Worm (Caenorhabditis elegans) whole organism, midembryonic: ENCODE data around the gene F53A3.1.

Experiments
- T22C8.4 ChIP-seq: fragments of 200-800 bp; sonication (Bioruptor generic); IDR thresholded peaks from 2 replicates; pipeline ENCODE4 v1.3.6; 2022; ENCODE audit warnings: missing genetic modification characterization, missing compliant biosample characterization
- cog-1 ChIP-seq: sonication (generic microtip); optimal IDR thresholded peaks from 2 replicates; lab custom pipeline; 2016; ENCODE audit warnings: missing genetic modification characterization, missing compliant biosample characterization
- flt-1 ChIP-seq: fragments of 200-800 bp; sonication (Bioruptor generic); IDR thresholded peaks from 2 replicates; pipeline ENCODE4 v1.3.6; 2022; ENCODE audit warnings: missing genetic modification characterization, missing compliant biosample characterization
- klf-2 ChIP-seq: fragments of 200-800 bp; sonication (Bioruptor generic); conservative IDR thresholded peaks from 2 replicates; pipeline ENCODE4 v1.3.6; 2022; ENCODE audit warnings: missing genetic modification reagents, missing genetic modification characterization, missing compliant biosample characterization
- med-1 ChIP-seq: sonication (generic microtip); optimal IDR thresholded peaks from 2 replicates; lab custom pipeline; 2017; ENCODE audit warnings: missing genetic modification characterization, mild to moderate bottlenecking, missing compliant biosample characterization, antibody characterized with exemption, missing genetic modification reagents; ENCODE audit not compliant: insufficient read depth
- ref-1 ChIP-seq: fragments of 200-800 bp; sonication (Bioruptor generic); conservative IDR thresholded peaks from 2 replicates; pipeline ENCODE4 v1.3.6; 2022; ENCODE audit warnings: missing genetic modification reagents, missing genetic modification characterization, missing compliant biosample characterization
- tab-1 ChIP-seq: fragments of 200-800 bp; sonication (Bioruptor generic); IDR thresholded peaks from 2 replicates; pipeline ENCODE4 v1.3.6; 2022; ENCODE audit warnings: missing genetic modification characterization, missing compliant biosample characterization
- ztf-23 ChIP-seq: fragments of 200-800 bp; sonication (Bioruptor generic); IDR thresholded peaks from 2 replicates; pipeline ENCODE4 v1.3.6; 2022; ENCODE audit warnings: missing genetic modification reagents, missing genetic modification characterization, missing compliant biosample characterization
- ztf-29 ChIP-seq: fragments of 200-800 bp; sonication (Bioruptor generic); IDR thresholded peaks from 2 replicates; pipeline ENCODE4 v1.3.6; 2022; ENCODE audit warnings: missing genetic modification reagents, missing genetic modification characterization, missing compliant biosample characterization

The F53A3.1 gene

ce11 chrIII:1943488-1943887, at the start of gene F53A3.1:
TSS of gene F53A3.1 (minus strand) at chrIII:1943637.
- TF ChIP-seq med-1 (GFP tag; lab: Kevin White, UChicago): no peak
- TF ChIP-seq ztf-23 (GFP tag; lab: Robert Waterston, UW): no peak
- no peak for TF ChIP-seq klf-2 (GFP tag; lab: Robert Waterston, UW)
- TF ChIP-seq cog-1: no peak
- TF ChIP-seq flt-1 (GFP tag; lab: Robert Waterston, UW): no peak
- TF ChIP-seq ref-1 (GFP tag; lab: Robert Waterston, UW): no peak
- TF ChIP-seq T22C8.4 (GFP tag; lab: Robert Waterston, UW): no peak
- no peak for TF ChIP-seq tab-1 (GFP tag; lab: Robert Waterston, UW)
- TF ChIP-seq ztf-29: no peak

- TF ChIP-seq cog-1: no peak
Measured at ce11 chrIII:1989940-1990339, 46.5 kb upstream of the F53A3.1 start.

DNA sequence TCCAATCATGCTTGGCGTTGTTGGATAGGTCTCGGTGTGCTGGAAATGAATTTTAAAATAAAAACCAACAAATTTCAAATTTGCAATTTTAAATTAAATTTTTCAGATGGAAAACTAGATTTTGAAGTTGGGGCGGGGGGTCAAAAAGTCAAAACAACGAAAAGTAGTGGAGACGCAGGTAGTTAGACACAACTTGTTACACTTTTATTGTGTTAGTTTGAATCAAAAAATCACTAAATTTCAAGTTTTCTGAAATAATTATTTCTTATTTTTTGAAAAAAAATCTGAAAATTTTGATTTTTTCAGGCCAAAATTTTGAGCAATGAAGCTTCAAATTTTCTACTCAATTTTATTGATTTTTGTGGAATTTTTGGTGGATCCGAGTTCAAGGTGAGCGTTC, 44.3 kb upstream of the F53A3.1 start, which contains the start of gene Y39A3B.8:
Gene Y39A3B.8, plus strand, starts transcription at position 301 of the 400 bp plus-strand sequence.
- TF ChIP-seq klf-2 (GFP tag; lab: Robert Waterston, UW): no peak
- no peak for TF ChIP-seq ztf-29
- no peak for TF ChIP-seq flt-1 (GFP tag; lab: Robert Waterston, UW)
- no peak for TF ChIP-seq T22C8.4 (GFP tag; lab: Robert Waterston, UW)
- TF ChIP-seq med-1 (GFP tag; lab: Kevin White, UChicago): no peak
- no peak for TF ChIP-seq ztf-23 (GFP tag; lab: Robert Waterston, UW)
- no peak for TF ChIP-seq tab-1 (GFP tag; lab: Robert Waterston, UW)
- TF ChIP-seq cog-1: no peak
- no peak for TF ChIP-seq ref-1 (GFP tag; lab: Robert Waterston, UW)

DNA sequence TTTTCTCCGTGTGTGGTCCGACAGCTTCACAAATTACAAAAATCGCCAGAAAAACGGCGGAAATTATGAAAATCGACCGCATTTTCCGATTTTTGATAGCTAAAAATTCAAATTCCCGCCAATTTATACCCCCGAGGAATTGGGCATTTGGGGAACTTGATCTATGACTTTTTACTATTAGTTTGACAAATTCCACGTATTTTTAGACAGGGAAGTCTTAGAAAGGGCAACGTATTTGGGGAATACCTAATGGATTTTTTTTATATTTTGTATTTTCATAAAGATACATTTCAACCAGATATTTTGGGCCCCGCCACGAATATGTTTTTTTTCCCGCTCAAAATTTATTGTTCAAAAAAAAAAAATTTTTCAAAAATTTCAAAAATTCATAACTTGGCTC, 41.4 kb upstream of the F53A3.1 start, which contains the start of gene Y39A3B.7:
Gene Y39A3B.7, minus strand, starts transcription at position 101 of the 400 bp plus-strand sequence.
- no peak for TF ChIP-seq med-1 (GFP tag; lab: Kevin White, UChicago)
- TF ChIP-seq flt-1 (GFP tag; lab: Robert Waterston, UW): no peak
- no peak for TF ChIP-seq klf-2 (GFP tag; lab: Robert Waterston, UW)
- no peak for TF ChIP-seq ztf-29
- no peak for TF ChIP-seq T22C8.4 (GFP tag; lab: Robert Waterston, UW)
- TF ChIP-seq ztf-23 (GFP tag; lab: Robert Waterston, UW): no peak
- no peak for TF ChIP-seq ref-1 (GFP tag; lab: Robert Waterston, UW)
- no peak for TF ChIP-seq tab-1 (GFP tag; lab: Robert Waterston, UW)
- TF ChIP-seq cog-1: no peak

ce11 chrIII:1982597-1983244, 39.3 kb upstream of the F53A3.1 start, which contains the start of gene srd-66:
TSS of gene srd-66 (minus strand) at chrIII:1982647.
- TF ChIP-seq ztf-23 (GFP tag; lab: Robert Waterston, UW) (no peak), klf-2 (GFP tag; lab: Robert Waterston, UW) (no peak), ztf-29 (no peak), med-1 (GFP tag; lab: Kevin White, UChicago) (no peak), tab-1 (GFP tag; lab: Robert Waterston, UW) (no peak), T22C8.4 (GFP tag; lab: Robert Waterston, UW) (no peak), flt-1 (GFP tag; lab: Robert Waterston, UW) (no peak), ref-1 (GFP tag; lab: Robert Waterston, UW) (no peak), cog-1 (no peak)

DNA sequence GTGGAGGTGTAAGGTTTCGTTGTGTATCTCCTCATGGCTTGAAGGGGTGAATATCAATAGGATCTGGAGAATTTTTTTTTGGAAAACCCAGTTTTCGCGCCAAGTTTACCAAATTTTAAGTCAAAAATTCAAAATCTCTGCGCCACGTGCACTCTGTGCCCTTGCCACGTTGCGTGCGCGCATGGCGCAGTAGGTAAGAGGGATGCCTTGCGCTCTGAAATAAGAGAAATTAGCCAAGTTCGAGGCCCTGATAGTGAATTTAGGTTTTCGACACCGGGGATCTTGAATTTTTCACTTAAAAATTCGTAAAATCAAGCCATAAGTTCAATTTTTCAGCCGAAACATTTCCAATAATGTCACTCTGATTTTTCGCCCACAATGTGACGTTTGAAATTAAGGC, 38.0 kb upstream of the F53A3.1 start:
- TF ChIP-seq flt-1 (GFP tag; lab: Robert Waterston, UW) (no peak), tab-1 (GFP tag; lab: Robert Waterston, UW) (no peak), klf-2 (GFP tag; lab: Robert Waterston, UW) (no peak), ztf-29 (no peak), T22C8.4 (GFP tag; lab: Robert Waterston, UW) (no peak), ztf-23 (GFP tag; lab: Robert Waterston, UW) (no peak), med-1 (GFP tag; lab: Kevin White, UChicago) (no peak), ref-1 (GFP tag; lab: Robert Waterston, UW) (no peak), cog-1 (no peak)

DNA sequence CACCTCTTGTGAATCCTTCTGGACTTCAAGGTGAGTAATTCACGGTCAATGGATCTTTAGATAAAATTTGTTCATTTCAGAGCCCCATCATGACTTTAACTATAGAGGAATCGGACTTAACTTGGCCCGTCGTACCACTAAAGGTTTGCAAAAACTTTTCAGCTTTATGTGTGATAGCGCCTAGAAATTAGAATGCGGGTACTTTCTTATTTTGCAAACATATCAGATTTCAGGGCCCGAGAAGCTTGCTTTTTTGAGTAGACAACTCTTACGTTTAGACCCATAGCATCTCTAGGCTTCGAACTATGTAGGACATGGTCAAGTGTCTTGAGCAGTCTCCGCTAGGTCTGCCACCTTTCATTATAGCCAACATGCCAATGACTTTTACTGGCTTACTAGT, 34.0 kb upstream of the F53A3.1 start:
- TF ChIP-seq klf-2 (GFP tag; lab: Robert Waterston, UW) (no peak), med-1 (GFP tag; lab: Kevin White, UChicago) (no peak), ztf-29 (no peak), ztf-23 (GFP tag; lab: Robert Waterston, UW) (no peak), tab-1 (GFP tag; lab: Robert Waterston, UW) (no peak), ref-1 (GFP tag; lab: Robert Waterston, UW) (no peak), flt-1 (GFP tag; lab: Robert Waterston, UW) (no peak), cog-1 (no peak), T22C8.4 (GFP tag; lab: Robert Waterston, UW) (no peak)

DNA sequence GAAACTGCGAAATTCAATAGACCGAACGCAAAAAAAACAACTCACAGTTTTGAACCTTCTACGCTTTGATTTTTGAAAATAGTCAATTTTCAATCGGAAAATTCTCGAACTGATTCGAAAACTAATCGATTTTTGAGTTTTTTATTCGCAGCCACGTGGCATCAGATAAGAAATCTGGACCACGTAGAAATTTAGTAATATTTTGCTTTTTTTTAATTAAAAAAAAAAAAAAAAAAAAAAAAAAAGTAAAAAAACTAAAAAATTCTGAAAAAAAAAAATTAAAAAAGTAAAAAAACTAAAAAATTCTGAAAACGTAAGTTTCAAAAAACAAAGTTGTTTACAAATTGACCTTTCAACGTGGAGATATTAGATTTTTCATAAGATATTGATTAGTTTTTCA, 33.2 kb upstream of the F53A3.1 start, which contains the start of gene R155.3:
Gene R155.3, minus strand, starts transcription at position 101 of the 400 bp plus-strand sequence.
- TF ChIP-seq ztf-29 (no peak), klf-2 (GFP tag; lab: Robert Waterston, UW) (no peak), T22C8.4 (GFP tag; lab: Robert Waterston, UW) (no peak), ref-1 (GFP tag; lab: Robert Waterston, UW) (no peak), ztf-23 (GFP tag; lab: Robert Waterston, UW) (no peak), flt-1 (GFP tag; lab: Robert Waterston, UW) (no peak), med-1 (GFP tag; lab: Kevin White, UChicago) (no peak), cog-1 (no peak), tab-1 (GFP tag; lab: Robert Waterston, UW) (no peak)

DNA sequence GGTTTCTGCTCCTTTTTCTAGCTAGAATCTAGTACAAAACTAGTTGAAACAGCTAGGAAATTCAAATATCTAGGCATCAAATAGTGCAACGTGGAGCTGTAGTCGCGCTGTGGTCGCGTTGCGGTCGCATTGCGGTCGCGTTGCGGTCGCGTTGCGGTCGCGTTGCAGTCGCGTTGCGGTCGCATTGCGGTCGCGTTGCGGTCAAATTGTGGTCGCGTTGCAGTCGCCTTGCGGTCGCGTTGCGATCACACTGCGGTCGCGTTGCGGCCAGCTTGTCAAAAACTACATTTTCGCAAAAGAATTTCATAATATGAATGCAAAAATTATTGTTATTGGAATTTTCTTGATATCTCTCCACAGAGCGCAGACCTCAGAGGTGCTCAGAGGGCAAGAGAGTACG, 32.6 kb upstream of the F53A3.1 start:
- TF ChIP-seq med-1 (GFP tag; lab: Kevin White, UChicago) (no peak), ref-1 (GFP tag; lab: Robert Waterston, UW) (no peak), cog-1 (no peak), flt-1 (GFP tag; lab: Robert Waterston, UW) (no peak), ztf-23 (GFP tag; lab: Robert Waterston, UW) (no peak), T22C8.4 (GFP tag; lab: Robert Waterston, UW) (no peak), tab-1 (GFP tag; lab: Robert Waterston, UW) (no peak), klf-2 (GFP tag; lab: Robert Waterston, UW) (no peak), ztf-29 (no peak)
